Fruit fly (Drosophila melanogaster): ENCODE data around the gene eIF3g1.

Gene eIF3g1

dm6 chrX:2638646-2639045, 28.5 kb upstream of the eIF3g1 start (continued):
- TF ChIP-seq trh (GFP tag; optimal IDR thresholded peaks at IDR 0.05): no peak
- TF ChIP-seq Ssrp (tag; optimal IDR thresholded peaks at IDR 0.05): peak; percentile 2
- TF ChIP-seq CG11504 (tag; optimal IDR thresholded peaks at IDR 0.05): peak; percentile 13
- TF ChIP-seq grn (GFP tag; optimal IDR thresholded peaks at IDR 0.05): no peak
- no peak for TF ChIP-seq Doc2 (GFP tag; IDR thresholded peaks at IDR 0.05)
- peak; percentile 17 for TF ChIP-seq zfh2 (GFP tag; optimal IDR thresholded peaks at IDR 0.05)
- TF ChIP-seq hkb (optimal IDR thresholded peaks at IDR 0.05): no peak
- peak; percentile 52 for TF ChIP-seq hkb (GFP tag; IDR thresholded peaks at IDR 0.05)
- TF ChIP-seq CG7839 (tag; optimal IDR thresholded peaks at IDR 0.05): peak; percentile 10
- TF ChIP-seq ind (GFP tag; optimal IDR thresholded peaks at IDR 0.05): peak; percentile 5
- no peak for TF ChIP-seq CG6791 (GFP tag; IDR thresholded peaks at IDR 0.05; ENCODE audit: partially characterized antibody)
- TF ChIP-seq sens (GFP tag): peak; percentile 15
- peak; percentile 51 for TF ChIP-seq CG9932 (GFP tag; IDR thresholded peaks at IDR 0.05)
- TF ChIP-seq CG3995 (GFP tag; optimal IDR thresholded peaks at IDR 0.05): no peak
- TF ChIP-seq prd (optimal IDR thresholded peaks at IDR 0.05): no peak
- peak; percentile 31; the same call in 1 of the 3 replicates for TF ChIP-seq prd (GFP tag; IDR thresholded peaks at IDR 0.05)
- peak; percentile 24; the same call in 1 of the 2 replicates for TF ChIP-seq Ptx1 (GFP tag; IDR thresholded peaks at IDR 0.05)
- TF ChIP-seq HmgD (GFP tag; optimal IDR thresholded peaks at IDR 0.05): no peak
- 0 out of 3 replicates have a peak, but pooled peaks have one; percentile 33 for TF ChIP-seq CG11456 (GFP tag; IDR thresholded peaks at IDR 0.05)
- peak; percentile 36; the same call in 1 of the 2 replicates for TF ChIP-seq sisA (GFP tag; IDR thresholded peaks at IDR 0.05)
- TF ChIP-seq CG6689 (GFP tag; IDR thresholded peaks at IDR 0.05): 0 out of 2 replicates have a peak, but pooled peaks have one; percentile 19
- TF ChIP-seq CG16863 (GFP tag; optimal IDR thresholded peaks at IDR 0.05): no peak
- no peak for TF ChIP-seq Dip3 (GFP tag; optimal IDR thresholded peaks at IDR 0.05)
- no peak for TF ChIP-seq oc (tag; optimal IDR thresholded peaks at IDR 0.05)
- TF ChIP-seq CG7987 (GFP tag; optimal IDR thresholded peaks at IDR 0.05): no peak
- 0 out of 3 replicates have a peak, but pooled peaks have one; percentile 42 for TF ChIP-seq dysf (GFP tag; IDR thresholded peaks at IDR 0.05)
- no peak for TF ChIP-seq CG15514 (GFP tag; optimal IDR thresholded peaks at IDR 0.05)
- TF ChIP-seq CG7928 (GFP tag; optimal IDR thresholded peaks at IDR 0.05): no peak
- TF ChIP-seq vvl (GFP tag; IDR thresholded peaks at IDR 0.05): 0 out of 2 replicates have a peak, but pooled peaks have one; percentile 16
- TF ChIP-seq CG12155 (GFP tag; optimal IDR thresholded peaks at IDR 0.05): peak; percentile 3
- TF ChIP-seq Lim3 (GFP tag; IDR thresholded peaks at IDR 0.05): no peak
- TF ChIP-seq en (GFP tag; optimal IDR thresholded peaks at IDR 0.05): no peak
- no peak for TF ChIP-seq Oaz (GFP tag; IDR thresholded peaks at IDR 0.05)
- TF ChIP-seq Abd-B (GFP tag; optimal IDR thresholded peaks at IDR 0.05): no peak
- TF ChIP-seq al (GFP tag; IDR thresholded peaks at IDR 0.05): peak; percentile 22; the same call in 1 of the 2 replicates
- no peak for TF ChIP-seq CG6683 (GFP tag; optimal IDR thresholded peaks at IDR 0.05)
- TF ChIP-seq BEAF-32 (GFP tag; optimal IDR thresholded peaks at IDR 0.05): no peak
- no peak for TF ChIP-seq gt (GFP tag; IDR thresholded peaks at IDR 0.05)
- peak; percentile 2 for TF ChIP-seq Fer3 (tag; optimal IDR thresholded peaks at IDR 0.05)
- peak; percentile 48; the same call in 1 of the 2 replicates for TF ChIP-seq Rfx (GFP tag; IDR thresholded peaks at IDR 0.05)
- no peak for TF ChIP-seq gro (GFP tag; optimal IDR thresholded peaks at IDR 0.05)
- no peak for TF ChIP-seq CG16815 (GFP tag; optimal IDR thresholded peaks at IDR 0.05)
- TF ChIP-seq CG17802 (tag; optimal IDR thresholded peaks at IDR 0.05): no peak
- TF ChIP-seq CG4424 (GFP tag; optimal IDR thresholded peaks at IDR 0.05): peak; percentile 9
- TF ChIP-seq Tbp (GFP tag; optimal IDR thresholded peaks at IDR 0.05): no peak
- no peak for TF ChIP-seq gfzf (GFP tag; optimal IDR thresholded peaks at IDR 0.05)
- TF ChIP-seq CG34224 (GFP tag; IDR thresholded peaks at IDR 0.05; ENCODE audit: partially characterized antibody): no peak
- peak; percentile 61 for TF ChIP-seq CG2120 (GFP tag; optimal IDR thresholded peaks at IDR 0.05)
- peak; percentile 43 for TF ChIP-seq gem (tag; optimal IDR thresholded peaks at IDR 0.05)
- TF ChIP-seq Fer1 (GFP tag; optimal IDR thresholded peaks at IDR 0.05): peak; percentile 33
- TF ChIP-seq CG43689 (GFP tag; IDR thresholded peaks at IDR 0.05): no peak
- no peak for TF ChIP-seq phol (tag; optimal IDR thresholded peaks at IDR 0.05)
